Worm (Caenorhabditis elegans): ENCODE results near the gene clec-43.

DNA sequence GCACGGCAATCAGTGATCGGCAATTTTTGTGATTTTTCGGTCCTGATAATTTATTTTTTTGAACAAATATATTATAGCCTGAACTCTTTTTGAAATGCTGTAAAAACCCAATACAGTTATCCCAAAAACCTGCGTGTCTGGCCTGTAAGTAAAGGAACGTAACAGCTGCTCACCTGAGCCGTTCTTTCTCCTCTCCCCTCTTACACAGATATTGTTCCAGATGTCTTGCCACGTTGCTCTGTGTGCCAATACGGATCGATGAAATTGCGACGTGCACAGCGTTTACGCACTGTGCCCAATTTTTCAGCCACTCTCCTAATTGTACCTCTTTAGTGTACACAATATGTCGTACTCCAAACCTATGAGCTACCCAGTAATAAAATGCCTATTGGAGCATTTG lies 14.8 kb downstream of the clec-43 start, which contains the start of gene sdz-4:
- TF ChIP-seq dmd-4 (tag; optimal IDR thresholded peaks at IDR 0.05; ENCODE audit: borderline replicate concordance) (no peak), ama-1 (optimal IDR thresholded peaks at IDR 0.05) (no peak), unc-42 (tag; optimal IDR thresholded peaks at IDR 0.05) (no peak), fkh-6 (tag; optimal IDR thresholded peaks at IDR 0.05) (no peak), pqm-1 (tag; optimal IDR thresholded peaks at IDR 0.05) (no peak), rnt-1 (tag; optimal IDR thresholded peaks at IDR 0.05) (no peak), nfya-1 (tag; optimal IDR thresholded peaks at IDR 0.05) (no peak), hlh-30 (tag; optimal IDR thresholded peaks at IDR 0.05; ENCODE audit: insufficient read depth) (no peak), ceh-34 (tag; optimal IDR thresholded peaks at IDR 0.05) (no peak), zip-5 (tag; optimal IDR thresholded peaks at IDR 0.05) (no peak)

Measured in whole organism, late embryonic.